Fruit fly (Drosophila melanogaster) whole organism, pupa: ENCODE measurements around the gene B9d2.

Experiments used
- CG10348 ChIP-seq: fragments of 200-800 bp; sonication (Bioruptor generic); IDR thresholded peaks from 2 replicates; pipeline ENCODE4 v1.3.6; 2022; ENCODE audit warnings: missing biosample characterization, missing genetic modification characterization
- CG12605 ChIP-seq: fragments of 200-800 bp; sonication (Bioruptor generic); IDR thresholded peaks from 2 replicates; pipeline ENCODE4 v1.3.6; 2022; ENCODE audit warnings: missing biosample characterization, missing genetic modification characterization
- CG13204 ChIP-seq: fragments of 200-800 bp; sonication (Bioruptor generic); optimal IDR thresholded peaks from 2 replicates; lab custom pipeline; 2018; ENCODE audit warnings: missing biosample characterization, mild to moderate bottlenecking, missing genetic modification characterization, moderate library complexity
- CG14655 ChIP-seq: fragments of 200-800 bp; sonication (Bioruptor generic); optimal IDR thresholded peaks from 3 replicates; lab custom pipeline; 2017; ENCODE audit warnings: mild to moderate bottlenecking, missing biosample characterization, missing genetic modification reagents, missing genetic modification characterization
- CG15710 ChIP-seq: fragments of 200-800 bp; sonication (Bioruptor generic); optimal IDR thresholded peaks from 2 replicates; lab custom pipeline; 2018; ENCODE audit warnings: missing biosample characterization, mild to moderate bottlenecking, missing genetic modification characterization, moderate library complexity
- CG17806 ChIP-seq: fragments of 200-800 bp; sonication (Bioruptor generic); optimal IDR thresholded peaks from 2 replicates; lab custom pipeline; 2018; ENCODE audit warnings: missing biosample characterization, mild to moderate bottlenecking, missing genetic modification characterization, moderate library complexity
- CG32121 ChIP-seq: fragments of 200-800 bp; sonication (Bioruptor generic); IDR thresholded peaks from 2 replicates; pipeline ENCODE4 v1.3.6; 2022; ENCODE audit warnings: missing biosample characterization, missing genetic modification characterization
- CG34367 ChIP-seq: fragments of 200-800 bp; sonication (Bioruptor generic); optimal IDR thresholded peaks from 2 replicates; lab custom pipeline; 2018; ENCODE audit warnings: missing biosample characterization, mild to moderate bottlenecking, missing genetic modification characterization
- CG4496 ChIP-seq: fragments of 200-800 bp; sonication (Bioruptor generic); IDR thresholded peaks from 3 replicates; pipeline ENCODE4 v1.3.6; 2022; ENCODE audit warnings: missing biosample characterization, missing genetic modification characterization
- CG8159 ChIP-seq: fragments of 200-800 bp; sonication (Bioruptor generic); optimal IDR thresholded peaks from 3 replicates; lab custom pipeline; 2018; ENCODE audit warnings: missing biosample characterization, mild to moderate bottlenecking, missing genetic modification characterization, moderate library complexity
- CG8301 ChIP-seq: fragments of 200-800 bp; sonication (Bioruptor generic); optimal IDR thresholded peaks from 2 replicates; lab custom pipeline; 2018; ENCODE audit warnings: missing biosample characterization, mild to moderate bottlenecking, missing genetic modification characterization
- CG9948 ChIP-seq: fragments of 200-800 bp; sonication (Bioruptor generic); optimal IDR thresholded peaks from 2 replicates; lab custom pipeline; 2018; ENCODE audit warnings: missing biosample characterization, mild to moderate bottlenecking, missing genetic modification characterization, moderate library complexity
- D1 ChIP-seq: fragments of 200-800 bp; sonication (Bioruptor generic); optimal IDR thresholded peaks from 2 replicates; lab custom pipeline; 2018; ENCODE audit warnings: missing biosample characterization, mild to moderate bottlenecking, missing genetic modification characterization, moderate library complexity
- EcR ChIP-seq: fragments of 200-800 bp; sonication (Bioruptor generic); optimal IDR thresholded peaks from 3 replicates; lab custom pipeline; 2019; ENCODE audit warnings: missing biosample characterization, missing genetic modification characterization, mild to moderate bottlenecking, moderate library complexity, missing genetic modification reagents
- Ets98B ChIP-seq: fragments of 200-800 bp; sonication (Bioruptor generic); IDR thresholded peaks from 2 replicates; pipeline ENCODE4 v1.3.6; 2022; ENCODE audit warnings: missing biosample characterization, missing genetic modification characterization
- Pif1A ChIP-seq: fragments of 200-800 bp; sonication (Bioruptor generic); optimal IDR thresholded peaks from 3 replicates; lab custom pipeline; 2016; ENCODE audit warnings: missing biosample characterization, missing genetic modification characterization
- Pif1B ChIP-seq: fragments of 200-800 bp; sonication (Bioruptor generic); optimal IDR thresholded peaks from 3 replicates; lab custom pipeline; 2016; ENCODE audit warnings: missing biosample characterization, missing genetic modification characterization
- Snoo ChIP-seq: fragments of 200-800 bp; sonication (Bioruptor generic); optimal IDR thresholded peaks from 3 replicates; lab custom pipeline; 2017; ENCODE audit warnings: missing biosample characterization, mild to moderate bottlenecking, missing genetic modification characterization, inconsistent platforms
- fd96Ca ChIP-seq: fragments of 200-800 bp; sonication (Bioruptor generic); IDR thresholded peaks from 3 replicates; pipeline ENCODE4 v1.3.6; 2022; ENCODE audit warnings: missing biosample characterization, missing genetic modification characterization
- gl ChIP-seq: fragments of 200-800 bp; sonication (Bioruptor generic); optimal IDR thresholded peaks from 2 replicates; lab custom pipeline; 2018; ENCODE audit warnings: missing biosample characterization, mild to moderate bottlenecking, missing genetic modification characterization
- rn ChIP-seq: fragments of 200-800 bp; sonication (Bioruptor generic); IDR thresholded peaks from 2 replicates; pipeline ENCODE4 v1.3.6; 2022; ENCODE audit warnings: missing biosample characterization, missing genetic modification characterization

Gene B9d2

dm6 chr2L:6176408-6176807, 46.0 kb upstream of the B9d2 start:
- no peak for TF ChIP-seq CG13204 (GFP tag; lab: Kevin White, UChicago)
- TF ChIP-seq EcR (GFP tag; lab: Kevin White, UChicago) = no peak
- no peak for TF ChIP-seq Pif1B
- no peak for TF ChIP-seq fd96Ca (GFP tag; lab: Robert Waterston, UW)

dm6 chr2L:6172996-6173395, 42.5 kb upstream of the B9d2 start:
- TF ChIP-seq fd96Ca (GFP tag; lab: Robert Waterston, UW) (no peak), CG10348 (GFP tag; lab: Robert Waterston, UW) (no peak), Pif1A (GFP tag; lab: Kevin White, UChicago) (no peak), D1 (no peak), EcR (GFP tag; lab: Kevin White, UChicago) (no peak), gl (tag; lab: Kevin White, UChicago) (no peak), rn (GFP tag; lab: Robert Waterston, UW) (no peak), CG4496 (no peak), CG8159 (tag; lab: Kevin White, UChicago) (no peak), CG12605 (no peak), CG15710 (tag; lab: Kevin White, UChicago) (no peak), Pif1B (no peak), Snoo (tag; lab: Kevin White, UChicago) (no peak), CG14655 (no peak), CG13204 (GFP tag; lab: Kevin White, UChicago) (no peak), CG9948 (tag; lab: Kevin White, UChicago) (no peak), CG34367 (tag; lab: Kevin White, UChicago) (no peak), CG8301 (tag; lab: Kevin White, UChicago) (no peak)

dm6 chr2L:6171166-6171565, 40.7 kb upstream of the B9d2 start:
- TF ChIP-seq fd96Ca (GFP tag; lab: Robert Waterston, UW) = no peak
- TF ChIP-seq Pif1B = no peak
- no peak for TF ChIP-seq CG34367 (tag; lab: Kevin White, UChicago)
- TF ChIP-seq D1 = no peak
- TF ChIP-seq CG14655 = no peak
- TF ChIP-seq gl (tag; lab: Kevin White, UChicago) = no peak
- no peak for TF ChIP-seq CG32121
- no peak for TF ChIP-seq rn (GFP tag; lab: Robert Waterston, UW)
- no peak for TF ChIP-seq Ets98B
- TF ChIP-seq CG9948 (tag; lab: Kevin White, UChicago) = no peak
- no peak for TF ChIP-seq CG8159 (tag; lab: Kevin White, UChicago)
- TF ChIP-seq CG12605 = no peak
- TF ChIP-seq CG10348 (GFP tag; lab: Robert Waterston, UW) = no peak
- TF ChIP-seq CG13204 (GFP tag; lab: Kevin White, UChicago) = no peak
- TF ChIP-seq CG15710 (tag; lab: Kevin White, UChicago) = no peak

dm6 chr2L:6169119-6169518, 38.7 kb upstream of the B9d2 start:
- peak; percentile 8 for TF ChIP-seq CG13204 (GFP tag; lab: Kevin White, UChicago)
- TF ChIP-seq CG9948 (tag; lab: Kevin White, UChicago) = no peak

dm6 chr2L:6165686-6166085, 35.2 kb upstream of the B9d2 start:
- TF ChIP-seq CG13204 (GFP tag; lab: Kevin White, UChicago) (no peak), CG9948 (tag; lab: Kevin White, UChicago) (peak; percentile 74), CG14655 (peak; percentile 40), CG32121 (no peak), CG4496 (no peak), D1 (no peak), CG34367 (tag; lab: Kevin White, UChicago) (peak; percentile 62), Snoo (tag; lab: Kevin White, UChicago) (peak; percentile 48), gl (tag; lab: Kevin White, UChicago) (peak; percentile 29), rn (GFP tag; lab: Robert Waterston, UW) (no peak), Pif1B (peak; percentile 52), CG10348 (GFP tag; lab: Robert Waterston, UW) (no peak), Pif1A (GFP tag; lab: Kevin White, UChicago) (peak; percentile 44), EcR (GFP tag; lab: Kevin White, UChicago) (peak; percentile 5), CG8159 (tag; lab: Kevin White, UChicago) (peak; percentile 84), CG17806 (tag; lab: Kevin White, UChicago) (peak; percentile 75), Ets98B (no peak), CG15710 (tag; lab: Kevin White, UChicago) (peak; percentile 78), fd96Ca (GFP tag; lab: Robert Waterston, UW) (no peak), CG12605 (no peak), CG8301 (tag; lab: Kevin White, UChicago) (peak; percentile 1)
- TF ChIP-seq, all 21 proteins: peak for 12

- no peak for TF ChIP-seq fd96Ca (GFP tag; lab: Robert Waterston, UW)
These were observed 29.6 kb upstream of the B9d2 start, which contains the start of gene CG13989 for dm6 chr2L:6160100-6160499. CG13989 (plus strand) TSS chr2L:6160400.

- TF ChIP-seq CG8159 (tag; lab: Kevin White, UChicago) (no peak), CG10348 (GFP tag; lab: Robert Waterston, UW) (no peak), Snoo (tag; lab: Kevin White, UChicago) (no peak), CG32121 (no peak), CG17806 (tag; lab: Kevin White, UChicago) (no peak), EcR (GFP tag; lab: Kevin White, UChicago) (no peak), CG12605 (no peak), CG4496 (no peak), Ets98B (no peak), Pif1A (GFP tag; lab: Kevin White, UChicago) (no peak), Pif1B (no peak), CG14655 (no peak), gl (tag; lab: Kevin White, UChicago) (no peak), CG9948 (tag; lab: Kevin White, UChicago) (no peak)
These were observed 24.6 kb upstream of the B9d2 start, which contains the start of gene CG31639 for dm6 chr2L:6155041-6155440. CG31639 (minus strand) TSS chr2L:6155141.
